Worm (Caenorhabditis elegans) whole organism, young adult: ENCODE data around the gene pgp-6.

Experiments used
- B0035.1 ChIP-seq: sonication (generic microtip); optimal IDR thresholded peaks from 2 replicates; lab custom pipeline; 2016; ENCODE audit warnings: missing genetic modification characterization, mild to moderate bottlenecking, missing compliant biosample characterization, missing genotype, missing genetic modification reagents
- C06A6.2 ChIP-seq: fragments of 200-800 bp; sonication (Bioruptor generic); conservative IDR thresholded peaks from 2 replicates; pipeline ENCODE4 v1.3.6; 2022; ENCODE audit warnings: missing genetic modification characterization, missing compliant biosample characterization
- F39B2.1 ChIP-seq: fragments of 200-800 bp; sonication (Bioruptor generic); IDR thresholded peaks from 2 replicates; pipeline ENCODE4 v1.3.6; 2022; ENCODE audit warnings: missing genetic modification reagents, missing genetic modification characterization, missing compliant biosample characterization
- F49E8.2 ChIP-seq: sonication (generic microtip); optimal IDR thresholded peaks from 3 replicates; lab custom pipeline; 2017; ENCODE audit warnings: missing genetic modification characterization, mild to moderate bottlenecking, missing compliant biosample characterization, antibody characterized with exemption, moderate library complexity; ENCODE audit not compliant: insufficient read depth
- F52B5.7 ChIP-seq: sonication (generic microtip); optimal IDR thresholded peaks from 2 replicates; lab custom pipeline; 2016; ENCODE audit warnings: mild to moderate bottlenecking, missing genetic modification characterization, missing compliant biosample characterization
- T26A5.8 ChIP-seq: sonication (generic microtip); optimal IDR thresholded peaks from 2 replicates; lab custom pipeline; 2016; ENCODE audit warnings: missing genetic modification characterization, missing compliant biosample characterization
- Y53F4B.3 ChIP-seq: fragments of 200-800 bp; sonication (Bioruptor generic); IDR thresholded peaks from 2 replicates; pipeline ENCODE4 v1.3.6; 2022; ENCODE audit warnings: missing genetic modification reagents, missing genetic modification characterization, missing compliant biosample characterization
- ama-1 ChIP-seq, 3 experiments: fragments of 150-350 bp in 1 of 3; sonication (generic microtip) in 2 of 3; optimal IDR thresholded peaks; 2 replicates each; lab custom pipeline; 2014 to 2018; ENCODE audit warnings: missing biosample characterization in 2 of 3, missing genetic modification characterization in 2 of 3, missing genetic modification reagents in 2 of 3
- aptf-3 ChIP-seq: fragments of 200-800 bp; sonication (Bioruptor generic); IDR thresholded peaks from 2 replicates; pipeline ENCODE4 v1.3.6; 2022; ENCODE audit warnings: missing genetic modification characterization, missing compliant biosample characterization
- attf-3 ChIP-seq: fragments of 200-800 bp; sonication (Bioruptor generic); conservative IDR thresholded peaks from 2 replicates; pipeline ENCODE4 v1.3.6; 2022; ENCODE audit warnings: missing genetic modification reagents, missing genetic modification characterization, missing compliant biosample characterization
- attf-6 ChIP-seq: fragments of 200-800 bp; sonication (Bioruptor generic); IDR thresholded peaks from 2 replicates; pipeline ENCODE4 v1.3.6; 2022; ENCODE audit warnings: missing genetic modification reagents, missing genetic modification characterization, missing compliant biosample characterization
- cebp-2 ChIP-seq: fragments of 200-800 bp; sonication (Bioruptor generic); IDR thresholded peaks from 2 replicates; pipeline ENCODE4 v1.3.6; 2022; ENCODE audit warnings: missing genetic modification characterization, missing compliant biosample characterization
- ceh-100 ChIP-seq: fragments of 200-800 bp; sonication (Bioruptor generic); IDR thresholded peaks from 2 replicates; pipeline ENCODE4 v1.3.6; 2022; ENCODE audit warnings: missing genetic modification reagents, missing genetic modification characterization, missing compliant biosample characterization
- ceh-27 ChIP-seq: fragments of 200-800 bp; sonication (Bioruptor generic); optimal IDR thresholded peaks from 2 replicates; lab custom pipeline; 2018; ENCODE audit warnings: mild to moderate bottlenecking, missing genetic modification characterization, moderate library complexity, missing compliant biosample characterization
- ceh-40 ChIP-seq: fragments of 200-800 bp; sonication (Bioruptor generic); IDR thresholded peaks from 2 replicates; pipeline ENCODE4 v1.3.6; 2022; ENCODE audit warnings: missing genetic modification characterization, missing compliant biosample characterization
- dox-1 ChIP-seq: fragments of 200-800 bp; sonication (Bioruptor generic); IDR thresholded peaks from 2 replicates; pipeline ENCODE4 v1.3.6; 2022; ENCODE audit warnings: missing genetic modification reagents, missing genetic modification characterization, missing compliant biosample characterization
- dpl-1 ChIP-seq: fragments of 150-350 bp; optimal IDR thresholded peaks from 2 replicates; lab custom pipeline; 2014; ENCODE audit warnings: missing biosample characterization, missing genetic modification reagents, missing genetic modification characterization
- fkh-3 ChIP-seq: sonication (generic microtip); optimal IDR thresholded peaks from 2 replicates; lab custom pipeline; 2016; ENCODE audit warnings: mild to moderate bottlenecking, missing genetic modification characterization, missing compliant biosample characterization
- him-1 ChIP-seq: sonication (generic microtip); optimal IDR thresholded peaks from 2 replicates; lab custom pipeline; 2016; ENCODE audit warnings: missing genotype, missing genetic modification reagents, missing genetic modification characterization, missing compliant biosample characterization
- hlh-26 ChIP-seq: fragments of 200-800 bp; sonication (Bioruptor generic); conservative IDR thresholded peaks from 2 replicates; pipeline ENCODE4 v1.3.6; 2022; ENCODE audit warnings: missing genetic modification reagents, missing genetic modification characterization, missing compliant biosample characterization
- hmg-20 ChIP-seq: fragments of 200-800 bp; sonication (Bioruptor generic); IDR thresholded peaks from 2 replicates; pipeline ENCODE4 v1.3.6; 2022; ENCODE audit warnings: missing genetic modification reagents, missing genetic modification characterization, missing compliant biosample characterization
- hsf-1 ChIP-seq: fragments of 200-800 bp; sonication (Bioruptor generic); IDR thresholded peaks from 2 replicates; pipeline ENCODE4 v1.3.6; 2022; ENCODE audit warnings: missing genetic modification reagents, missing genetic modification characterization, missing compliant biosample characterization
- lin-35 ChIP-seq, 3 experiments: fragments of 150-350 bp in 2 of 3; sonication (generic microtip) in 1 of 3; optimal IDR thresholded peaks; 2 replicates each; lab custom pipeline; 2014 to 2018; ENCODE audit warnings: missing biosample characterization in 3 of 3, missing genetic modification characterization in 3 of 3, missing genetic modification reagents in 3 of 3
- lin-54 ChIP-seq: fragments of 200-800 bp; sonication (Bioruptor generic); optimal IDR thresholded peaks from 2 replicates; lab custom pipeline; 2018; ENCODE audit warnings: mild to moderate bottlenecking, missing genetic modification characterization, missing compliant biosample characterization
- lsl-1 ChIP-seq: fragments of 200-800 bp; sonication (Bioruptor generic); optimal IDR thresholded peaks from 2 replicates; lab custom pipeline; 2018; ENCODE audit warnings: mild to moderate bottlenecking, missing genetic modification characterization, moderate library complexity, missing compliant biosample characterization
- nfyb-1 ChIP-seq: fragments of 200-800 bp; sonication (Bioruptor generic); IDR thresholded peaks from 2 replicates; pipeline ENCODE4 v1.3.6; 2022; ENCODE audit warnings: missing genetic modification reagents, missing genetic modification characterization, missing compliant biosample characterization
- nhr-120 ChIP-seq: fragments of 200-800 bp; sonication (Bioruptor generic); IDR thresholded peaks from 2 replicates; pipeline ENCODE4 v1.3.6; 2022; ENCODE audit warnings: missing genetic modification characterization, missing compliant biosample characterization
- nhr-80 ChIP-seq: sonication (generic microtip); optimal IDR thresholded peaks from 2 replicates; lab custom pipeline; 2016; ENCODE audit warnings: missing genetic modification characterization, missing compliant biosample characterization
- nhr-90 ChIP-seq: sonication (generic microtip); optimal IDR thresholded peaks from 2 replicates; lab custom pipeline; 2016; ENCODE audit warnings: missing genotype, mild to moderate bottlenecking, missing genetic modification characterization, missing compliant biosample characterization
- pbrm-1 ChIP-seq: fragments of 200-800 bp; sonication (Bioruptor generic); IDR thresholded peaks from 2 replicates; pipeline ENCODE4 v1.3.6; 2022; ENCODE audit warnings: missing genetic modification reagents, missing genetic modification characterization, missing compliant biosample characterization
- sdz-38 ChIP-seq: sonication (generic microtip); optimal IDR thresholded peaks from 2 replicates; lab custom pipeline; 2016; ENCODE audit warnings: missing genotype, missing genetic modification characterization, missing compliant biosample characterization
- sea-2 ChIP-seq: fragments of 200-800 bp; sonication (Bioruptor generic); IDR thresholded peaks from 2 replicates; pipeline ENCODE4 v1.3.6; 2022; ENCODE audit warnings: missing genetic modification characterization, missing compliant biosample characterization
- snpc-1.3 ChIP-seq: sonication (generic microtip); optimal IDR thresholded peaks from 2 replicates; lab custom pipeline; 2017; ENCODE audit warnings: missing genetic modification characterization, mild to moderate bottlenecking, missing compliant biosample characterization, antibody characterized with exemption, moderate library complexity, missing genotype, missing genetic modification reagents; ENCODE audit not compliant: insufficient read depth
- tlf-1 ChIP-seq: fragments of 200-800 bp; sonication (Bioruptor generic); optimal IDR thresholded peaks from 2 replicates; lab custom pipeline; 2018; ENCODE audit warnings: mild to moderate bottlenecking, missing genetic modification characterization, missing compliant biosample characterization
- zfh-2 ChIP-seq: fragments of 200-800 bp; sonication (Bioruptor generic); conservative IDR thresholded peaks from 2 replicates; pipeline ENCODE4 v1.3.6; 2022; ENCODE audit warnings: missing genetic modification reagents, missing genetic modification characterization, missing compliant biosample characterization
- zim-3 ChIP-seq: sonication (generic microtip); optimal IDR thresholded peaks from 2 replicates; lab custom pipeline; 2017; ENCODE audit warnings: mild to moderate bottlenecking, missing genetic modification characterization, moderate library complexity, missing compliant biosample characterization
- ztf-22 ChIP-seq: fragments of 200-800 bp; sonication (Bioruptor generic); optimal IDR thresholded peaks from 2 replicates; lab custom pipeline; 2018; ENCODE audit warnings: mild to moderate bottlenecking, missing genetic modification characterization, moderate library complexity, missing compliant biosample characterization

The pgp-6 gene

DNA sequence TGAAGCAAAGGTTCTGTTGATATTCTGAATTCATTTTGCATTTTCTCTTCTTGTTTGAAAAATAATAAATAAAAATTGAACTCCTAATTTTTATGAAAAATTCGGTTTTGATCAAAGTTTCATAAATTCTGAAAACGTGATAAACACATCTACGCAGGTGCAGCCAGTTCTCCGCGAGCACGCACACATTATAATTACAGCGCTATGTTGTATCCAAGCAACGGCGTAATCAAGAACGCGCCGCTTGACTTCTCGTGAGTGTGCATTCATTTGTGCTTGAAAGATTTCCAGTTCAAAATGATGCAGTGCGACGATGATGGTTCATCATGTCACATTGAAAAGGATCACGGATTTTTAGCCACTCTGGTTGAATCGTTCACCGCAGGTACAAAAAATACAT lies 14.7 kb upstream of the pgp-6 start, which contains the start of gene F47B10.3:
Gene F47B10.3, plus strand, starts transcription at position 301 of the 400 bp plus-strand sequence.
- TF ChIP-seq ama-1 (optimal IDR thresholded peaks at IDR 0.05; lab: Kevin White, UChicago) (no peak), ama-1 (GFP tag; optimal IDR thresholded peaks at IDR 0.05; lab: Kevin White, UChicago) (no peak), dpl-1 (GFP tag; lab: Kevin White, UChicago) (no peak), dox-1 (GFP tag; lab: Robert Waterston, UW) (no peak), C06A6.2 (GFP tag; lab: Robert Waterston, UW) (no peak), Y53F4B.3 (GFP tag; lab: Robert Waterston, UW) (no peak), F52B5.7 (no peak), tlf-1 (GFP tag; lab: Kevin White, UChicago) (no peak), B0035.1 (tag; lab: Kevin White, UChicago) (no peak), zim-3 (no peak), him-1 (tag; lab: Kevin White, UChicago) (no peak), ceh-100 (GFP tag; lab: Robert Waterston, UW) (no peak), fkh-3 (tag; lab: Kevin White, UChicago) (no peak), lin-54 (no peak), lin-35 (GFP tag; optimal IDR thresholded peaks at IDR 0.05; lab: Kevin White, UChicago) (no peak), ceh-27 (no peak), lsl-1 (GFP tag; lab: Kevin White, UChicago) (no peak), zfh-2 (GFP tag; lab: Robert Waterston, UW) (no peak)

- no peak for TF ChIP-seq nfyb-1 (GFP tag; lab: Robert Waterston, UW)
- no peak for TF ChIP-seq nhr-120
- no peak for TF ChIP-seq nhr-80 (tag; lab: Kevin White, UChicago)
- no peak for TF ChIP-seq sdz-38 (tag; lab: Kevin White, UChicago)
- no peak for TF ChIP-seq attf-3 (GFP tag; lab: Robert Waterston, UW)
- no peak for TF ChIP-seq hmg-20 (GFP tag; lab: Robert Waterston, UW)
- TF ChIP-seq hlh-26: no peak
- no peak for TF ChIP-seq nhr-90 (tag; lab: Kevin White, UChicago)
- no peak for TF ChIP-seq ceh-27
- TF ChIP-seq, all 124 proteins: peak for 0
Measured at ce11 chrX:10890965-10891364, 13.7 kb upstream of the pgp-6 start, which contains the start of gene F47B10.4. Gene F47B10.4, plus strand, starts transcription at chrX:10891265.

DNA sequence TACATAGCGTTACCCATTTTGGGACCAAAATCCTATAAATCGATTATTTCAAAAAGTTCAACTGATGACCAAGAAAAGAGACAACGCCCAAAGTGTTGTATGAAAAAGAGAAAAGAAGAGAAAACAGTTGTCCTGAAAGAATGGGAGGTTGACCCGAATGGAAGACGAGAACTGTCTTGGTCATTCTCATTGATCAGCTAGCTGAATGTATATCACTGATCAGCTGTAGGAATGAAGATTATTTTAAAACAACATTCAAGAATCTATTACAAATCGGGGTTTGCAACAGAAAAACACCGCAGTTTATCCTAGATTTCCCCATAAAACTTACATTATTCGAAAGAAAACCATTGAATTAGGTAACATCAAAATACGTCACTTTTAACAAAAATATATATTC lies 13.2 kb upstream of the pgp-6 start, which contains the start of gene F47B10.5:
Gene F47B10.5, minus strand, starts transcription at position 101 of the 400 bp plus-strand sequence.
- TF ChIP-seq snpc-1.3 (tag; lab: Kevin White, UChicago): no peak
- TF ChIP-seq, all 124 proteins: peak for 0

DNA sequence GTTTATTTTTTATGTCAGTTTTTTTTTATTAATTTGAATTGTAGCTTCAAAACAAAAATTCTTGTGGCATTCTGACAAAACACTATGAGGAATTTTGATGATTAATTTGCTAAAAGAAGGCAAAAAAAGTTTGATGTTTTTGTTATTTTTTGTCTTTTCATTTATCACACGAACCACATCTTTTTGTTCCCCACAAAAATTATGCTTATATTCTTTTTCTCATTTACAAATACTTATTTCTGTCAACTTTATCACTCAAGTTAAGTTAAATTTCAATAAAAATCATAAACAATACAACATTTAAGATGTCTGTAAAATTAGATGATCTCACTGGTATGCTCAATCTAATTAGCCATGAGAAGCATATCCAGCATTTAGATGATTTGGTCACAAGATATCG lies 11.0 kb upstream of the pgp-6 start, which contains the start of gene F47B10.6:
Gene F47B10.6, plus strand, starts transcription at position 301 of the 400 bp plus-strand sequence.
- TF ChIP-seq cebp-2 (GFP tag; lab: Robert Waterston, UW): no peak
- TF ChIP-seq aptf-3 (GFP tag; lab: Robert Waterston, UW): no peak
- no peak for TF ChIP-seq pbrm-1 (GFP tag; lab: Robert Waterston, UW)
- TF ChIP-seq ztf-22 (GFP tag; lab: Kevin White, UChicago): no peak
- no peak for TF ChIP-seq T26A5.8 (tag; lab: Kevin White, UChicago)
- TF ChIP-seq, all 124 proteins: peak for 0

- TF ChIP-seq ceh-40 (GFP tag; lab: Robert Waterston, UW) (no peak), nhr-120 (no peak), hsf-1 (GFP tag; lab: Robert Waterston, UW) (no peak), F49E8.2 (no peak), attf-6 (GFP tag; lab: Robert Waterston, UW) (no peak), F39B2.1 (GFP tag; lab: Robert Waterston, UW) (no peak), sea-2 (GFP tag; lab: Robert Waterston, UW) (no peak)
Measured at ce11 chrX:10885872-10886271, 8.6 kb upstream of the pgp-6 start, which contains the start of gene T21E8.5. Gene T21E8.5, plus strand, starts transcription at chrX:10886172.
